Fruit fly (Drosophila melanogaster) whole organism, embryonic: ENCODE results near the gene Apoltp.

Experiments used
- Aef1 ChIP-seq: fragments of 200-800 bp; sonication (Bioruptor generic); IDR thresholded peaks from 3 replicates; pipeline ENCODE4 v1.3.6; 2022; ENCODE audit warnings: missing biosample characterization, missing genetic modification characterization
- Atf6 ChIP-seq: fragments of 200-800 bp; sonication (Bioruptor generic); IDR thresholded peaks from 2 replicates; pipeline ENCODE4 v1.3.6; 2022; ENCODE audit warnings: missing biosample characterization, missing genetic modification characterization
- CG10431 ChIP-seq: fragments of 200-800 bp; sonication (Bioruptor generic); optimal IDR thresholded peaks from 3 replicates; lab custom pipeline; 2018; ENCODE audit warnings: missing biosample characterization, mild to moderate bottlenecking, missing genetic modification characterization
- CG11085 ChIP-seq: fragments of 200-800 bp; sonication (Bioruptor generic); IDR thresholded peaks from 2 replicates; pipeline ENCODE4 v1.3.6; 2022; ENCODE audit warnings: missing biosample characterization, missing genetic modification characterization
- CG1233 ChIP-seq: fragments of 200-800 bp; sonication (Bioruptor generic); optimal IDR thresholded peaks from 4 replicates; lab custom pipeline; 2018; ENCODE audit warnings: missing biosample characterization, mild to moderate bottlenecking, missing genetic modification characterization
- CG14965 ChIP-seq: fragments of 200-800 bp; sonication (Bioruptor generic); optimal IDR thresholded peaks from 2 replicates; lab custom pipeline; 2016; ENCODE audit warnings: missing biosample characterization, missing genetic modification characterization, borderline replicate concordance
- CG15514 ChIP-seq: fragments of 200-800 bp; sonication (Bioruptor generic); optimal IDR thresholded peaks from 3 replicates; lab custom pipeline; 2017; ENCODE audit warnings: missing biosample characterization, missing genetic modification characterization, mild to moderate bottlenecking, moderate library complexity, missing genetic modification reagents
- CG16863 ChIP-seq: fragments of 200-800 bp; sonication (Bioruptor generic); optimal IDR thresholded peaks from 3 replicates; lab custom pipeline; 2016; ENCODE audit warnings: missing biosample characterization, missing genetic modification characterization
- CG17361 ChIP-seq: fragments of 200-800 bp; sonication (Bioruptor generic); IDR thresholded peaks from 3 replicates; pipeline ENCODE4 v1.3.6; 2022; ENCODE audit warnings: missing biosample characterization, missing genetic modification characterization
- CG17912 ChIP-seq: fragments of 200-800 bp; sonication (Bioruptor generic); optimal IDR thresholded peaks from 2 replicates; lab custom pipeline; 2018; ENCODE audit warnings: missing biosample characterization, mild to moderate bottlenecking, missing genetic modification characterization
- CG2199 ChIP-seq: fragments of 200-800 bp; sonication (Bioruptor generic); IDR thresholded peaks from 3 replicates; pipeline ENCODE4 v1.3.6; 2022; ENCODE audit warnings: missing biosample characterization, missing genetic modification characterization
- CG3163 ChIP-seq: fragments of 200-800 bp; sonication (Bioruptor generic); optimal IDR thresholded peaks from 3 replicates; lab custom pipeline; 2016; ENCODE audit warnings: missing biosample characterization, missing genetic modification characterization
- CG3838 ChIP-seq: fragments of 200-800 bp; sonication (Bioruptor generic); optimal IDR thresholded peaks from 3 replicates; lab custom pipeline; 2016; ENCODE audit warnings: missing biosample characterization, missing genetic modification characterization
- CG3995 ChIP-seq: fragments of 200-800 bp; sonication (Bioruptor generic); optimal IDR thresholded peaks from 3 replicates; lab custom pipeline; 2016; ENCODE audit warnings: missing biosample characterization, missing genetic modification characterization
- CG42726 ChIP-seq: fragments of 200-800 bp; sonication (Bioruptor generic); IDR thresholded peaks from 2 replicates; pipeline ENCODE4 v1.3.6; 2022; ENCODE audit warnings: missing biosample characterization, missing genetic modification characterization; ENCODE audit not compliant: partially characterized antibody
- CG6683 ChIP-seq: fragments of 200-800 bp; sonication (Bioruptor generic); optimal IDR thresholded peaks from 2 replicates; lab custom pipeline; 2017; ENCODE audit warnings: missing biosample characterization, mild to moderate bottlenecking, missing genetic modification characterization, missing genetic modification reagents
- CG7372 ChIP-seq: fragments of 200-800 bp; sonication (Bioruptor generic); IDR thresholded peaks from 2 replicates; pipeline ENCODE4 v1.3.6; 2022; ENCODE audit warnings: missing biosample characterization, missing genetic modification characterization
- CG7556 ChIP-seq: fragments of 200-800 bp; sonication (Bioruptor generic); optimal IDR thresholded peaks from 2 replicates; lab custom pipeline; 2017; ENCODE audit warnings: missing biosample characterization, mild to moderate bottlenecking, missing genetic modification characterization
- CG7928 ChIP-seq: fragments of 200-800 bp; sonication (Bioruptor generic); optimal IDR thresholded peaks from 2 replicates; lab custom pipeline; 2017; ENCODE audit warnings: missing biosample characterization, mild to moderate bottlenecking, missing genetic modification characterization
- CG8290 ChIP-seq, 3 experiments: fragments of 200-800 bp; sonication (Bioruptor generic); optimal IDR thresholded peaks; 2 replicates each; lab custom pipeline; 2016 to 2019; ENCODE audit warnings: missing biosample characterization in 3 of 3, missing genetic modification characterization in 3 of 3, mild to moderate bottlenecking in 2 of 3, moderate library complexity in 1 of 3
- CG8388 ChIP-seq: fragments of 200-800 bp; sonication (Bioruptor generic); optimal IDR thresholded peaks from 2 replicates; lab custom pipeline; 2019; ENCODE audit warnings: missing biosample characterization, mild to moderate bottlenecking, missing genetic modification characterization, moderate library complexity
- CG9876 ChIP-seq: fragments of 200-800 bp; sonication (Bioruptor generic); optimal IDR thresholded peaks from 2 replicates; lab custom pipeline; 2016; ENCODE audit warnings: missing biosample characterization, missing genetic modification characterization
- Fer1 ChIP-seq: fragments of 200-800 bp; sonication (Bioruptor generic); optimal IDR thresholded peaks from 2 replicates; lab custom pipeline; 2017; ENCODE audit warnings: missing biosample characterization, mild to moderate bottlenecking, missing genetic modification characterization
- H2.0 ChIP-seq: fragments of 200-800 bp; sonication (Bioruptor generic); IDR thresholded peaks from 2 replicates; pipeline ENCODE4 v1.3.6; 2022; ENCODE audit warnings: missing biosample characterization, missing genetic modification characterization
- HLH4C ChIP-seq: fragments of 200-800 bp; sonication (Bioruptor generic); IDR thresholded peaks from 3 replicates; pipeline ENCODE4 v1.3.6; 2022; ENCODE audit warnings: missing biosample characterization, missing genetic modification characterization; ENCODE audit not compliant: partially characterized antibody
- HLH54F ChIP-seq: fragments of 200-800 bp; sonication (Bioruptor generic); optimal IDR thresholded peaks from 3 replicates; lab custom pipeline; 2016; ENCODE audit warnings: missing biosample characterization, missing genetic modification characterization
- Max ChIP-seq: fragments of 200-800 bp; sonication (Bioruptor generic); optimal IDR thresholded peaks from 2 replicates; lab custom pipeline; 2016; ENCODE audit warnings: missing biosample characterization, mild to moderate bottlenecking, missing genetic modification characterization
- NC2α ChIP-seq: fragments of 200-800 bp; sonication (Bioruptor generic); optimal IDR thresholded peaks from 2 replicates; lab custom pipeline; 2016; ENCODE audit warnings: missing biosample characterization, missing genetic modification characterization
- Optix ChIP-seq: fragments of 200-800 bp; sonication (Bioruptor generic); IDR thresholded peaks from 3 replicates; pipeline ENCODE4 v1.3.6; 2022; ENCODE audit warnings: missing biosample characterization, missing genetic modification characterization
- Poxn ChIP-seq: fragments of 200-800 bp; sonication (Bioruptor generic); IDR thresholded peaks from 2 replicates; pipeline ENCODE4 v1.3.6; 2022; ENCODE audit warnings: missing biosample characterization, missing genetic modification characterization
- Ravus ChIP-seq: fragments of 200-800 bp; sonication (Bioruptor generic); IDR thresholded peaks from 2 replicates; pipeline ENCODE4 v1.3.6; 2022; ENCODE audit warnings: missing biosample characterization, missing genetic modification characterization
- Rfx ChIP-seq: fragments of 200-800 bp; sonication (Bioruptor generic); IDR thresholded peaks from 2 replicates; pipeline ENCODE4 v1.3.6; 2022; ENCODE audit warnings: missing biosample characterization, missing genetic modification characterization
- Scr ChIP-seq: fragments of 200-800 bp; sonication (Bioruptor generic); IDR thresholded peaks from 2 replicates; pipeline ENCODE4 v1.3.6; 2022; ENCODE audit warnings: missing biosample characterization, missing genetic modification characterization; ENCODE audit not compliant: partially characterized antibody
- Spps ChIP-seq: fragments of 200-800 bp; sonication (Bioruptor generic); optimal IDR thresholded peaks from 2 replicates; lab custom pipeline; 2018; ENCODE audit warnings: missing biosample characterization, mild to moderate bottlenecking, missing genetic modification characterization
- ac ChIP-seq: fragments of 200-800 bp; sonication (Bioruptor generic); optimal IDR thresholded peaks from 3 replicates; lab custom pipeline; 2017; ENCODE audit warnings: missing biosample characterization, mild to moderate bottlenecking, missing genetic modification characterization
- amos ChIP-seq: fragments of 200-800 bp; sonication (Bioruptor generic); IDR thresholded peaks from 2 replicates; pipeline ENCODE4 v1.3.6; 2022; ENCODE audit warnings: missing biosample characterization, missing genetic modification characterization; ENCODE audit not compliant: partially characterized antibody
- ap ChIP-seq: fragments of 200-800 bp; sonication (Bioruptor generic); IDR thresholded peaks from 2 replicates; pipeline ENCODE4 v1.3.6; 2022; ENCODE audit warnings: missing biosample characterization, missing genetic modification characterization
- bcd ChIP-seq: fragments of 200-800 bp; sonication (Bioruptor generic); optimal IDR thresholded peaks from 2 replicates; lab custom pipeline; 2017; ENCODE audit warnings: missing biosample characterization, mild to moderate bottlenecking, missing genetic modification characterization
- bsh ChIP-seq, 2 experiments: fragments of 200-800 bp; sonication (Bioruptor generic); optimal IDR thresholded peaks; 2 replicates each; lab custom pipeline; 2017 to 2018; ENCODE audit warnings: mild to moderate bottlenecking in 2 of 2, missing biosample characterization in 2 of 2, missing genetic modification characterization in 2 of 2, moderate library complexity in 1 of 2
- croc ChIP-seq: fragments of 200-800 bp; sonication (Bioruptor generic); conservative IDR thresholded peaks from 3 replicates; pipeline ENCODE4 v1.3.6; 2022; ENCODE audit warnings: missing biosample characterization, missing genetic modification characterization
- crol ChIP-seq: fragments of 200-800 bp; sonication (Bioruptor generic); IDR thresholded peaks from 2 replicates; pipeline ENCODE4 v1.3.6; 2022; ENCODE audit warnings: missing biosample characterization, missing genetic modification characterization
- dmrt99B ChIP-seq: fragments of 200-800 bp; sonication (Bioruptor generic); optimal IDR thresholded peaks from 2 replicates; lab custom pipeline; 2018; ENCODE audit warnings: missing biosample characterization, mild to moderate bottlenecking, missing genetic modification characterization, moderate library complexity
- exex ChIP-seq: fragments of 200-800 bp; sonication (Bioruptor generic); optimal IDR thresholded peaks from 4 replicates; lab custom pipeline; 2018; ENCODE audit warnings: missing biosample characterization, mild to moderate bottlenecking, missing genetic modification characterization, moderate library complexity
- ftz-f1 ChIP-seq: fragments of 200-800 bp; sonication (Bioruptor generic); optimal IDR thresholded peaks from 2 replicates; lab custom pipeline; 2016; ENCODE audit warnings: missing biosample characterization, missing genetic modification characterization
- fu2 ChIP-seq: fragments of 200-800 bp; sonication (Bioruptor generic); optimal IDR thresholded peaks from 2 replicates; lab custom pipeline; 2016; ENCODE audit warnings: missing biosample characterization, missing genetic modification characterization
- jumu ChIP-seq: fragments of 200-800 bp; sonication (Bioruptor generic); optimal IDR thresholded peaks from 3 replicates; lab custom pipeline; 2016; ENCODE audit warnings: missing biosample characterization, missing genetic modification characterization
- kay ChIP-seq: fragments of 200-800 bp; sonication (Bioruptor generic); optimal IDR thresholded peaks from 2 replicates; lab custom pipeline; 2016; ENCODE audit warnings: missing biosample characterization, missing genetic modification characterization
- odd ChIP-seq: fragments of 200-800 bp; sonication (Bioruptor generic); optimal IDR thresholded peaks from 2 replicates; lab custom pipeline; 2017; ENCODE audit warnings: missing biosample characterization, mild to moderate bottlenecking, missing genetic modification characterization
- pita ChIP-seq: fragments of 200-800 bp; sonication (Bioruptor generic); optimal IDR thresholded peaks from 2 replicates; lab custom pipeline; 2017; ENCODE audit warnings: missing biosample characterization, mild to moderate bottlenecking, missing genetic modification characterization
- pzg ChIP-seq: fragments of 200-800 bp; sonication (Bioruptor generic); optimal IDR thresholded peaks from 3 replicates; lab custom pipeline; 2018; ENCODE audit warnings: missing biosample characterization, mild to moderate bottlenecking, missing genetic modification characterization, moderate library complexity
- sug ChIP-seq: fragments of 200-800 bp; optimal IDR thresholded peaks from 2 replicates; lab custom pipeline; 2019; ENCODE audit warnings: missing biosample characterization, mild to moderate bottlenecking, missing genetic modification characterization, moderate library complexity

The Apoltp gene

dm6 chr2L:9699615-9700014 is 65.6 kb downstream of the Apoltp start, which contains the start of gene hoip (continued):
- TF ChIP-seq bsh (GFP tag; optimal IDR thresholded peaks at IDR 0.05; lab: Kevin White, UChicago) (no peak), Atf6 (no peak), dmrt99B (no peak), pzg (GFP tag; lab: Kevin White, UChicago) (peak; percentile 41), CG7556 (GFP tag; lab: Kevin White, UChicago) (no peak), ap (GFP tag; lab: Robert Waterston, UW) (no peak), jumu (GFP tag; lab: Kevin White, UChicago) (no peak), CG15514 (GFP tag; lab: Kevin White, UChicago) (peak; percentile 4), CG42726 (GFP tag; lab: Robert Waterston, UW) (0 out of 2 replicates have a peak, but pooled peaks have one; percentile 32), croc (GFP tag; lab: Robert Waterston, UW) (no peak), Spps (no peak), CG17912 (GFP tag; lab: Kevin White, UChicago) (no peak), CG2199 (GFP tag; lab: Robert Waterston, UW) (0 out of 3 replicates have a peak, but pooled peaks have one; percentile 33), CG8388 (GFP tag; lab: Kevin White, UChicago) (no peak), kay (GFP tag; lab: Kevin White, UChicago) (no peak), Max (GFP tag; lab: Kevin White, UChicago) (peak; percentile 62), CG6683 (no peak), CG7372 (GFP tag; lab: Robert Waterston, UW) (no peak), fu2 (GFP tag; lab: Kevin White, UChicago) (no peak), CG8290 (GFP tag; optimal IDR thresholded peaks at IDR 0.05; lab: Kevin White, UChicago) (no peak), CG8290 (tag; optimal IDR thresholded peaks at IDR 0.05; lab: Kevin White, UChicago) (peak in 1 of 2 experiments; percentile 53), CG3995 (GFP tag; lab: Kevin White, UChicago) (no peak), odd (GFP tag; lab: Kevin White, UChicago) (no peak), ac (GFP tag; lab: Kevin White, UChicago) (peak; percentile 3), CG17361 (GFP tag; lab: Robert Waterston, UW) (no peak), Ravus (GFP tag; lab: Robert Waterston, UW) (no peak), CG14965 (GFP tag; lab: Kevin White, UChicago) (no peak), HLH4C (peak; percentile 20; the same call in 1 of the 3 replicates), bcd (GFP tag; lab: Kevin White, UChicago) (no peak)

- TF ChIP-seq amos (GFP tag; lab: Robert Waterston, UW) (no peak), CG9876 (GFP tag; lab: Kevin White, UChicago) (no peak), CG16863 (GFP tag; lab: Kevin White, UChicago) (no peak), exex (tag; lab: Kevin White, UChicago) (peak; percentile 20), Rfx (GFP tag; lab: Robert Waterston, UW) (peak; percentile 72), NC2α (GFP tag; lab: Kevin White, UChicago) (no peak), HLH54F (GFP tag; lab: Kevin White, UChicago) (no peak), CG3163 (no peak), pita (no peak), Fer1 (GFP tag; lab: Kevin White, UChicago) (peak; percentile 75), Optix (GFP tag; lab: Robert Waterston, UW) (peak; percentile 44; the same call in 1 of the 3 replicates), CG1233 (peak; percentile 36), CG10431 (no peak), Scr (GFP tag; lab: Robert Waterston, UW) (no peak), crol (GFP tag; lab: Robert Waterston, UW) (no peak), sug (tag; lab: Kevin White, UChicago) (peak; percentile 74), Poxn (GFP tag; lab: Robert Waterston, UW) (0 out of 2 replicates have a peak, but pooled peaks have one; percentile 41), H2.0 (GFP tag; lab: Robert Waterston, UW) (peak; percentile 58), CG11085 (GFP tag; lab: Robert Waterston, UW) (peak; percentile 51), ftz-f1 (GFP tag; lab: Kevin White, UChicago) (no peak), CG7928 (GFP tag; lab: Kevin White, UChicago) (peak; percentile 46), Aef1 (GFP tag; lab: Robert Waterston, UW) (peak; percentile 43; the same call in 2 of the 3 replicates), CG3838 (GFP tag; lab: Kevin White, UChicago) (no peak)
These were observed 66.5 kb downstream of the Apoltp start, which contains the start of gene pelo for dm6 chr2L:9700454-9700853. pelo (plus strand) TSS chr2L:9700810.
